Worm (Caenorhabditis elegans): ENCODE data around the gene jmjd-2.

The jmjd-2 gene

DNA sequence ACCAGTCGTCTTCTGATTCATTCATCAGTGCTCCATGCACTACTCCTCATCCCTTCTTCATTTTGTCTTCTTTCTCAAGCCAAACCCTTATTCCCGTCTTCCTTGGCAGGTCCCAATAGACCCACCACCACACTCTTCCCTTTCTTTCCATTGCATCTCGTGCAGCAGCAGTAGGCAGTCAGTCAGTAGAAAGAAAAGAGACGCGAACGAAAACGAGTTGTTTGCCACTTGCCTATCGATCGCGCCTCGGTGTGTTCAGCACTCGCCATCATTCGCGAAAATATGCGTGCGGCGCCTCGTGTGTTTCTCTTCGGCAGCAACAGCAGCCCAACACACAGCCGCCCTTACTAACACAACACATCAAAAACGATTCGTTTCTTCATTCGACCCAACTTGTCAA is 6.1 kb upstream of the jmjd-2 start:
- TF ChIP-seq lin-39 (tag; optimal IDR thresholded peaks at IDR 0.05) = peak; percentile 20
- TF ChIP-seq ceh-9 (tag; optimal IDR thresholded peaks at IDR 0.05) = no peak
- no peak for TF ChIP-seq ZK546.5 (tag; optimal IDR thresholded peaks at IDR 0.05)
- TF ChIP-seq egl-5 (tag; optimal IDR thresholded peaks at IDR 0.05) = no peak
- no peak for TF ChIP-seq nhr-12 (tag; optimal IDR thresholded peaks at IDR 0.05)
- TF ChIP-seq nfya-1 (tag; optimal IDR thresholded peaks at IDR 0.05; ENCODE audit: insufficient read depth) = peak; percentile 62
- no peak for TF ChIP-seq sea-2 (GFP tag; optimal IDR thresholded peaks at IDR 0.05)
- TF ChIP-seq ceh-82 (tag; optimal IDR thresholded peaks at IDR 0.05) = no peak
- TF ChIP-seq eor-1 (tag; optimal IDR thresholded peaks at IDR 0.05) = no peak
- peak; percentile 43 for TF ChIP-seq nhr-25 (tag; optimal IDR thresholded peaks at IDR 0.05)
- TF ChIP-seq aly-2 (tag; optimal IDR thresholded peaks at IDR 0.05) = no peak
- no peak for TF ChIP-seq zag-1 (tag; optimal IDR thresholded peaks at IDR 0.05)
- no peak for TF ChIP-seq unc-39 (tag; optimal IDR thresholded peaks at IDR 0.05)
- peak; percentile 18 for TF ChIP-seq lin-15B (tag; optimal IDR thresholded peaks at IDR 0.05)
- TF ChIP-seq jun-1 (tag; optimal IDR thresholded peaks at IDR 0.05) = no peak
- TF ChIP-seq nhr-28 (tag; optimal IDR thresholded peaks at IDR 0.05) = no peak
- TF ChIP-seq mdl-1 (tag; optimal IDR thresholded peaks at IDR 0.05) = peak; percentile 70
- peak; percentile 45 for TF ChIP-seq pha-4 (tag; optimal IDR thresholded peaks at IDR 0.05)
- no peak for TF ChIP-seq R02D3.7 (tag; optimal IDR thresholded peaks at IDR 0.05)
- TF ChIP-seq elt-1 (tag; optimal IDR thresholded peaks at IDR 0.05) = no peak
- TF ChIP-seq nhr-43 (tag; optimal IDR thresholded peaks at IDR 0.05; ENCODE audit: poor library complexity, severe bottlenecking) = no peak
- no peak for TF ChIP-seq nhr-237 (tag; optimal IDR thresholded peaks at IDR 0.05)
- no peak for TF ChIP-seq pqm-1 (tag; optimal IDR thresholded peaks at IDR 0.05)
- TF ChIP-seq ceh-28 (tag; optimal IDR thresholded peaks at IDR 0.05) = peak; percentile 51
- no peak for TF ChIP-seq unc-62 (GFP tag; optimal IDR thresholded peaks at IDR 0.05)
- no peak for TF ChIP-seq mml-1 (tag; optimal IDR thresholded peaks at IDR 0.05)
- no peak for TF ChIP-seq nhr-76 (tag; optimal IDR thresholded peaks at IDR 0.05)
- TF ChIP-seq fos-1 (tag; optimal IDR thresholded peaks at IDR 0.05) = no peak
- no peak for TF ChIP-seq elt-3 (tag; optimal IDR thresholded peaks at IDR 0.05)
- TF ChIP-seq hmg-11 (tag; optimal IDR thresholded peaks at IDR 0.05) = peak; percentile 75
- no peak for TF ChIP-seq daf-12 (tag; optimal IDR thresholded peaks at IDR 0.05)
- TF ChIP-seq fkh-2 (tag; optimal IDR thresholded peaks at IDR 0.05) = no peak
- TF ChIP-seq elt-2 (tag; optimal IDR thresholded peaks at IDR 0.05) = peak; percentile 38
- TF ChIP-seq egl-27 (tag; optimal IDR thresholded peaks at IDR 0.05) = no peak
- peak; percentile 47 for TF ChIP-seq snpc-4 (tag; optimal IDR thresholded peaks at IDR 0.05)

DNA sequence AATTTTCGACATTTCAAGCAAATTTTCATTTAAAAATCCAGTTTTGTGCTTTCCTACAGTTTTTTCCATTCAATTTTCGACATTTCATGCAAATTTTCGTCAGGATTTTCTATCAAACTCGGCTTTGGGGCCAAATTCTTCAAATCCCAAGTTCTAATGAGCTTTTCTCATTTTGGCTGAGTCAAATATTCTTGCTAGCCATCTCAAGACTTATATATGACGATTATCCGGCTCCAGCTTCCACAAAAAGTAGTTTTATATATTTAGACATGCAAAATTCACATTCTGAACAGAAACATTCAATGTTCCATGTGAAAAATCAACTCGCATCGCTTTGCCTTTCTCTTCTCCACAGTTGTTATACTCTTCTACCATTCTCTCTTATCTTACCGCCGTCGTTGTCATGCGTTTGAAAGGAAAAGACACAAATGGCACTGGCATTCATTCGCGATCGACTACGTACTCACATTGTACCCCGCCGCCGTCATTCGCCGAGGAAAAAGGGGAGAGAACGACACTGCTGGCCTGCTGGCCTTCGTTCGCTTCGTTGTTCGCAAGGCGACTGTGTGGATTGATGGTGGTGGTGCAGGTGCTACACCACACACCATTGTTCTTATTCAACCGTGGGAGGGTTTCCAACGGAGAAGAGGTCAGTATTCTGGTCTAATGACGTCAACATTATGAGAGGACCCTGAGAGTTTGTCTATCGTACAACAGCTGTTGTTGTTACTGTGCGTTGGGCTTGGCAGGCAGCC is 4.5 kb upstream of the jmjd-2 start:
- TF ChIP-seq ceh-82 (tag; optimal IDR thresholded peaks at IDR 0.05) = no peak
- peak; percentile 52 for TF ChIP-seq pqm-1 (tag; optimal IDR thresholded peaks at IDR 0.05)
- peak; percentile 42 for TF ChIP-seq snpc-4 (tag; optimal IDR thresholded peaks at IDR 0.05)
- no peak for TF ChIP-seq nhr-67 (tag; optimal IDR thresholded peaks at IDR 0.05)
- TF ChIP-seq elt-1 (tag; optimal IDR thresholded peaks at IDR 0.05) = no peak
- peak; percentile 42 for TF ChIP-seq pha-4 (tag; optimal IDR thresholded peaks at IDR 0.05)
- TF ChIP-seq mdl-1 (tag; optimal IDR thresholded peaks at IDR 0.05) = no peak
- TF ChIP-seq jun-1 (tag; optimal IDR thresholded peaks at IDR 0.05) = peak; percentile 46
- no peak for TF ChIP-seq egl-5 (tag; optimal IDR thresholded peaks at IDR 0.05)
- TF ChIP-seq nhr-25 (tag; optimal IDR thresholded peaks at IDR 0.05) = peak; percentile 87
- TF ChIP-seq elt-2 (tag; optimal IDR thresholded peaks at IDR 0.05) = peak; percentile 69
- TF ChIP-seq fos-1 (tag; optimal IDR thresholded peaks at IDR 0.05) = no peak
- TF ChIP-seq sea-2 (GFP tag; optimal IDR thresholded peaks at IDR 0.05) = peak; percentile 9
- peak; percentile 19 for TF ChIP-seq nfya-1 (tag; optimal IDR thresholded peaks at IDR 0.05; ENCODE audit: insufficient read depth)

DNA sequence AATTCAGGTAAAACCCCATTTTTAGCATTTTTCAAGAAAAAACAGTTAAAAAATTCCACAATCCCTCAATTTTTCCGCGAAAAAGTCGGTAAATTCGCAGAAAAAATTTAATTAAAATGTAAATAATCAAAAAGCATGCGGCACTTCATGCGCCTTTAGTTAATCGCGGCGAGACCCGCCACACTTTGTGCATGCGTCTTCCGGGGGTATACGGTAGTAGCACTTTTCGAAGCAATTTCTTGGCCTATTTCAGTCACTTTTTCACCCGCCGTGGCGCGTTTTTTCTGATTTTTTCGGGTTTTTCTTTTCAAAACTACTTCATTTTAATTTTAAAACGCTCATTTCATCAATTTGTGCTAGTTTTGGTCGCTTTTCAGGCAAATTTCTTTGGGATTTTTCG is 3.8 kb upstream of the jmjd-2 start:
- no peak for TF ChIP-seq nhr-67 (tag; optimal IDR thresholded peaks at IDR 0.05)
- no peak for TF ChIP-seq jun-1 (tag; optimal IDR thresholded peaks at IDR 0.05)
